Worm (Caenorhabditis elegans) whole organism, young adult: ENCODE measurements around the gene nhr-291.
"Not testable (repeated sequence)": the region's sequence is repeated elsewhere in the genome, so short reads cannot be mapped to it uniquely, and the experiment has no call there.

Experiments
- C17E4.6 ChIP-seq: fragments of 200-800 bp; sonication (Bioruptor generic); IDR thresholded peaks from 2 replicates; pipeline ENCODE4 v1.3.6; 2022; ENCODE audit warnings: missing genetic modification reagents, missing genetic modification characterization, missing compliant biosample characterization
- F10E7.11 ChIP-seq: sonication (generic microtip); optimal IDR thresholded peaks from 2 replicates; lab custom pipeline; 2017; ENCODE audit warnings: mild to moderate bottlenecking, missing genetic modification characterization, moderate library complexity, missing compliant biosample characterization
- F33H1.4 ChIP-seq: fragments of 200-800 bp; sonication (Bioruptor generic); IDR thresholded peaks from 2 replicates; pipeline ENCODE4 v1.3.6; 2022; ENCODE audit warnings: missing genetic modification reagents, missing genetic modification characterization, missing compliant biosample characterization
- F55B11.4 ChIP-seq: sonication (generic microtip); optimal IDR thresholded peaks from 2 replicates; lab custom pipeline; 2016; ENCODE audit warnings: missing compliant biosample characterization, missing genetic modification characterization, borderline replicate concordance; ENCODE audit not compliant: insufficient read depth
- F57A8.1 ChIP-seq: fragments of 200-800 bp; sonication (Bioruptor generic); optimal IDR thresholded peaks from 2 replicates; lab custom pipeline; 2018; ENCODE audit warnings: mild to moderate bottlenecking, missing genetic modification characterization, moderate library complexity, missing compliant biosample characterization
- K12H6.12 ChIP-seq: fragments of 200-800 bp; sonication (Bioruptor generic); optimal IDR thresholded peaks from 2 replicates; lab custom pipeline; 2018; ENCODE audit warnings: mild to moderate bottlenecking, missing genetic modification characterization, missing compliant biosample characterization
- Y56A3A.18 ChIP-seq: fragments of 200-800 bp; sonication (Bioruptor generic); IDR thresholded peaks from 2 replicates; pipeline ENCODE4 v1.3.6; 2022; ENCODE audit warnings: missing genetic modification reagents, missing genetic modification characterization, missing compliant biosample characterization
- akir-1 ChIP-seq: fragments of 200-800 bp; sonication (Bioruptor generic); optimal IDR thresholded peaks from 2 replicates; lab custom pipeline; 2018; ENCODE audit warnings: mild to moderate bottlenecking, missing genetic modification characterization, moderate library complexity, missing compliant biosample characterization
- ama-1 ChIP-seq, 3 experiments: fragments of 150-350 bp in 1 of 3; sonication (generic microtip) in 2 of 3; optimal IDR thresholded peaks; 2 replicates each; lab custom pipeline; 2014 to 2018; ENCODE audit warnings: missing biosample characterization in 2 of 3, missing genetic modification characterization in 2 of 3, missing genetic modification reagents in 2 of 3
- athp-1 ChIP-seq: sonication (generic microtip); optimal IDR thresholded peaks from 2 replicates; lab custom pipeline; 2017; ENCODE audit warnings: mild to moderate bottlenecking, missing genetic modification characterization, missing compliant biosample characterization
- ceh-100 ChIP-seq: fragments of 200-800 bp; sonication (Bioruptor generic); IDR thresholded peaks from 2 replicates; pipeline ENCODE4 v1.3.6; 2022; ENCODE audit warnings: missing genetic modification reagents, missing genetic modification characterization, missing compliant biosample characterization
- ceh-58 ChIP-seq: fragments of 200-800 bp; sonication (Bioruptor generic); IDR thresholded peaks from 2 replicates; pipeline ENCODE4 v1.3.6; 2022; ENCODE audit warnings: missing genetic modification characterization, missing compliant biosample characterization
- chd-7 ChIP-seq: sonication (generic microtip); optimal IDR thresholded peaks from 2 replicates; lab custom pipeline; 2016; ENCODE audit warnings: mild to moderate bottlenecking, missing genetic modification characterization, moderate library complexity, missing compliant biosample characterization
- egl-44 ChIP-seq: fragments of 200-800 bp; sonication (Bioruptor generic); IDR thresholded peaks from 2 replicates; pipeline ENCODE4 v1.3.6; 2022; ENCODE audit warnings: missing genetic modification reagents, missing genetic modification characterization, missing compliant biosample characterization
- egrh-3 ChIP-seq: fragments of 200-800 bp; sonication (Bioruptor generic); IDR thresholded peaks from 2 replicates; pipeline ENCODE4 v1.3.6; 2022; ENCODE audit warnings: missing genetic modification reagents, missing genetic modification characterization, missing compliant biosample characterization
- hrde-1 ChIP-seq: sonication (generic microtip); optimal IDR thresholded peaks from 2 replicates; lab custom pipeline; 2016; ENCODE audit warnings: missing genetic modification characterization, mild to moderate bottlenecking, missing compliant biosample characterization, moderate library complexity, missing genotype, missing genetic modification reagents, borderline replicate concordance
- lag-1 ChIP-seq: fragments of 200-800 bp; sonication (Bioruptor generic); IDR thresholded peaks from 2 replicates; pipeline ENCODE4 v1.3.6; 2022; ENCODE audit warnings: missing genetic modification reagents, missing genetic modification characterization, missing compliant biosample characterization
- lin-40 ChIP-seq: sonication (generic microtip); optimal IDR thresholded peaks from 2 replicates; lab custom pipeline; 2016; ENCODE audit warnings: missing genetic modification characterization, mild to moderate bottlenecking, missing compliant biosample characterization, missing genotype, missing genetic modification reagents
- lin-54 ChIP-seq: fragments of 200-800 bp; sonication (Bioruptor generic); optimal IDR thresholded peaks from 2 replicates; lab custom pipeline; 2018; ENCODE audit warnings: mild to moderate bottlenecking, missing genetic modification characterization, missing compliant biosample characterization
- lsl-1 ChIP-seq: fragments of 200-800 bp; sonication (Bioruptor generic); optimal IDR thresholded peaks from 2 replicates; lab custom pipeline; 2018; ENCODE audit warnings: mild to moderate bottlenecking, missing genetic modification characterization, moderate library complexity, missing compliant biosample characterization
- madf-6 ChIP-seq: fragments of 200-800 bp; sonication (Bioruptor generic); IDR thresholded peaks from 2 replicates; pipeline ENCODE4 v1.3.6; 2022; ENCODE audit warnings: missing genetic modification reagents, missing genetic modification characterization, missing compliant biosample characterization
- mcd-1 ChIP-seq: fragments of 200-800 bp; sonication (Bioruptor generic); IDR thresholded peaks from 2 replicates; pipeline ENCODE4 v1.3.6; 2022; ENCODE audit warnings: missing genetic modification reagents, missing genetic modification characterization, missing compliant biosample characterization
- mxl-1 ChIP-seq: sonication (generic microtip); optimal IDR thresholded peaks from 2 replicates; lab custom pipeline; 2016; ENCODE audit warnings: missing genetic modification characterization, missing compliant biosample characterization
- nhr-80 ChIP-seq: sonication (generic microtip); optimal IDR thresholded peaks from 2 replicates; lab custom pipeline; 2016; ENCODE audit warnings: missing genetic modification characterization, missing compliant biosample characterization
- nhr-90 ChIP-seq: sonication (generic microtip); optimal IDR thresholded peaks from 2 replicates; lab custom pipeline; 2016; ENCODE audit warnings: missing genotype, mild to moderate bottlenecking, missing genetic modification characterization, missing compliant biosample characterization
- rcor-1 ChIP-seq: fragments of 200-800 bp; sonication (Bioruptor generic); IDR thresholded peaks from 2 replicates; pipeline ENCODE4 v1.3.6; 2022; ENCODE audit warnings: missing genetic modification reagents, missing genetic modification characterization, missing compliant biosample characterization
- sdz-38 ChIP-seq: sonication (generic microtip); optimal IDR thresholded peaks from 2 replicates; lab custom pipeline; 2016; ENCODE audit warnings: missing genotype, missing genetic modification characterization, missing compliant biosample characterization
- snpc-1.1 ChIP-seq: sonication (generic microtip); optimal IDR thresholded peaks from 2 replicates; lab custom pipeline; 2017; ENCODE audit warnings: missing genetic modification characterization, mild to moderate bottlenecking, missing compliant biosample characterization, antibody characterized with exemption, moderate library complexity, missing genotype, missing genetic modification reagents; ENCODE audit not compliant: insufficient read depth
- snpc-1.3 ChIP-seq: sonication (generic microtip); optimal IDR thresholded peaks from 2 replicates; lab custom pipeline; 2017; ENCODE audit warnings: missing genetic modification characterization, mild to moderate bottlenecking, missing compliant biosample characterization, antibody characterized with exemption, moderate library complexity, missing genotype, missing genetic modification reagents; ENCODE audit not compliant: insufficient read depth
- snpc-3.4 ChIP-seq: sonication (generic microtip); optimal IDR thresholded peaks from 2 replicates; lab custom pipeline; 2017; ENCODE audit warnings: missing genetic modification characterization, mild to moderate bottlenecking, missing compliant biosample characterization, antibody characterized with exemption, moderate library complexity, missing genotype, missing genetic modification reagents
- sptf-2 ChIP-seq: fragments of 200-800 bp; sonication (Bioruptor generic); optimal IDR thresholded peaks from 2 replicates; lab custom pipeline; 2018; ENCODE audit warnings: mild to moderate bottlenecking, missing genetic modification characterization, missing compliant biosample characterization
- xnd-1 ChIP-seq: sonication (generic microtip); optimal IDR thresholded peaks from 2 replicates; lab custom pipeline; 2016; ENCODE audit warnings: missing genotype, missing genetic modification reagents, missing genetic modification characterization, missing compliant biosample characterization
- ztf-25 ChIP-seq: fragments of 200-800 bp; sonication (Bioruptor generic); IDR thresholded peaks from 2 replicates; pipeline ENCODE4 v1.3.6; 2022; ENCODE audit warnings: missing genetic modification reagents, missing genetic modification characterization, missing compliant biosample characterization
- ztf-28 ChIP-seq: fragments of 200-800 bp; sonication (Bioruptor generic); IDR thresholded peaks from 2 replicates; pipeline ENCODE4 v1.3.6; 2022; ENCODE audit warnings: missing genetic modification reagents, missing genetic modification characterization, missing compliant biosample characterization
- ztf-6 ChIP-seq: fragments of 200-800 bp; sonication (Bioruptor generic); IDR thresholded peaks from 2 replicates; pipeline ENCODE4 v1.3.6; 2022; ENCODE audit warnings: missing genetic modification reagents, missing genetic modification characterization, missing compliant biosample characterization

The nhr-291 gene

ce11 chrV:15321912-15322311 is 3.2 kb downstream of the nhr-291 start:
- TF ChIP-seq egrh-3 (GFP tag; lab: Robert Waterston, UW), result peak; percentile 80
- peak; percentile 68 for TF ChIP-seq F33H1.4
- 0 out of 2 replicates have a peak, but pooled peaks have one; percentile 7 for TF ChIP-seq ztf-28

- TF ChIP-seq akir-1 (GFP tag; lab: Kevin White, UChicago); sdz-38; snpc-1.3: not testable (repeated sequence)
- TF ChIP-seq, all 124 proteins: peak for 0; not testable (repeated sequence) for 124
Measured at ce11 chrV:15322653-15323052, 3.9 kb downstream of the nhr-291 start, which contains the start of gene nhr-247. nhr-247 (plus strand) TSS chrV:15322982.

- TF ChIP-seq chd-7 (tag; lab: Kevin White, UChicago) (no peak), lin-40 (no peak), nhr-80 (tag; lab: Kevin White, UChicago) (peak; percentile 23), lag-1 (GFP tag; lab: Robert Waterston, UW) (no peak), F33H1.4 (no peak), F55B11.4 (tag; lab: Kevin White, UChicago) (no peak), ztf-25 (GFP tag; lab: Robert Waterston, UW) (no peak), nhr-90 (tag; lab: Kevin White, UChicago) (no peak), egl-44 (GFP tag; lab: Robert Waterston, UW) (no peak)
Measured at ce11 chrV:15323417-15323816, 4.7 kb downstream of the nhr-291 start.

ce11 chrV:15327745-15328447 is 9.1 kb downstream of the nhr-291 start, which contains the start of gene ZK1037.6:
ZK1037.6 (minus strand) TSS chrV:15327795.
- TF ChIP-seq ceh-100 (GFP tag; lab: Robert Waterston, UW) (no peak), ztf-6 (no peak), xnd-1 (no peak), snpc-3.4 (tag; lab: Kevin White, UChicago) (no peak), F10E7.11 (tag; lab: Kevin White, UChicago) (no peak), nhr-90 (tag; lab: Kevin White, UChicago) (no peak), ztf-25 (GFP tag; lab: Robert Waterston, UW) (no peak), K12H6.12 (tag; lab: Kevin White, UChicago) (no peak), F57A8.1 (no peak), ama-1 (optimal IDR thresholded peaks at IDR 0.05; lab: Kevin White, UChicago) (no peak), ama-1 (GFP tag; optimal IDR thresholded peaks at IDR 0.05; lab: Kevin White, UChicago) (no peak)

ce11 chrV:15330314-15330713 is 11.6 kb downstream of the nhr-291 start, which contains the start of gene srh-295:
srh-295 (plus strand) TSS chrV:15330614.
- TF ChIP-seq ceh-58 (no peak), lsl-1 (no peak), snpc-1.1 (tag; lab: Kevin White, UChicago) (no peak), sptf-2 (GFP tag; lab: Kevin White, UChicago) (no peak), snpc-1.3 (no peak), Y56A3A.18 (no peak), lin-54 (GFP tag; lab: Kevin White, UChicago) (no peak), F57A8.1 (no peak)

- TF ChIP-seq rcor-1 (GFP tag; lab: Robert Waterston, UW) (no peak), madf-6 (GFP tag; lab: Robert Waterston, UW) (no peak), C17E4.6 (GFP tag; lab: Robert Waterston, UW) (no peak), hrde-1 (no peak), mcd-1 (GFP tag; lab: Robert Waterston, UW) (no peak), athp-1 (tag; lab: Kevin White, UChicago) (no peak), mxl-1 (tag; lab: Kevin White, UChicago) (no peak)
Measured at ce11 chrV:15332851-15333250, 14.1 kb downstream of the nhr-291 start, which contains the start of gene srw-113. srw-113 (plus strand) TSS chrV:15333151.
